Fruit fly (Drosophila melanogaster): ENCODE measurements around the gene Naa40.

dm6 chr3R:29723048-29723656 is 1.6 kb downstream of the Naa40 start, which contains the start of gene Pcd:
- TF ChIP-seq CG14965 (GFP tag; optimal IDR thresholded peaks at IDR 0.05; ENCODE audit: borderline replicate concordance) (no peak), PHDP (tag; optimal IDR thresholded peaks at IDR 0.05) (no peak), Bteb2 (GFP tag; optimal IDR thresholded peaks at IDR 0.05) (no peak), BEAF-32 (GFP tag; optimal IDR thresholded peaks at IDR 0.05) (no peak), ttk (GFP tag; IDR thresholded peaks at IDR 0.05) (no peak), Kr (GFP tag; optimal IDR thresholded peaks at IDR 0.05) (no peak), CG17361 (GFP tag; IDR thresholded peaks at IDR 0.05) (no peak), crc (GFP tag; optimal IDR thresholded peaks at IDR 0.05) (no peak), CG9215 (GFP tag; IDR thresholded peaks at IDR 0.05) (no peak)
